Fruit fly (Drosophila melanogaster) Kc167 (cell line): Measurements from ENCODE around the gene OtopLc.

Experiments
- Myc ChIP-seq: fragments of >200 bp; optimal IDR thresholded peaks from 2 replicates; lab custom pipeline; 2017; ENCODE audit warnings: missing external identifiers
- Sin3A ChIP-seq: fragments of >200 bp; optimal IDR thresholded peaks from 2 replicates; lab custom pipeline; 2018; ENCODE audit warnings: missing external identifiers
- h ChIP-seq: fragments of >200 bp; optimal IDR thresholded peaks from 3 replicates; lab custom pipeline; 2018; ENCODE audit warnings: missing external identifiers
- insv ChIP-seq: fragments of >200 bp; optimal IDR thresholded peaks from 3 replicates; lab custom pipeline; 2018; ENCODE audit warnings: missing external identifiers
- psq ChIP-seq: fragments of >200 bp; optimal IDR thresholded peaks from 2 replicates; lab custom pipeline; 2017; ENCODE audit warnings: missing external identifiers
- ttk ChIP-seq: sonication (Bioruptor generic); optimal IDR thresholded peaks from 2 replicates; lab custom pipeline; 2017; ENCODE audit warnings: missing external identifiers

- TF ChIP-seq Sin3A, result no peak
- no peak for TF ChIP-seq ttk (lab: Kevin White, UChicago)
- TF ChIP-seq h, result no peak
- TF ChIP-seq psq (lab: Kevin White, UChicago), result no peak
- no peak for TF ChIP-seq Myc (lab: Kevin White, UChicago)
- TF ChIP-seq insv (lab: Kevin White, UChicago), result no peak
Observed at dm6 chrX:5705899-5706312, 43.2 kb upstream of the OtopLc start.
